Fruit fly (Drosophila melanogaster) ovary, adult (tissue): Measurements from ENCODE around the gene Trx2.

ENCODE experiments used
- CG17801 ChIP-seq: fragments of 200-800 bp; optimal IDR thresholded peaks from 2 replicates; lab custom pipeline; 2019; ENCODE audit warnings: missing biosample characterization, mild to moderate bottlenecking, missing genetic modification characterization, moderate library complexity; ENCODE audit not compliant: partially characterized antibody

The Trx2 gene

dm6 chr2L:9585942-9586341 is 27.0 kb upstream of the Trx2 start:
- TF ChIP-seq CG17801: no peak

dm6 chr2L:9589176-9589575 is 23.8 kb upstream of the Trx2 start, which contains the start of gene CG3841:
Gene CG3841 (plus strand): TSS chr2L:9589476.
- no peak for TF ChIP-seq CG17801

DNA sequence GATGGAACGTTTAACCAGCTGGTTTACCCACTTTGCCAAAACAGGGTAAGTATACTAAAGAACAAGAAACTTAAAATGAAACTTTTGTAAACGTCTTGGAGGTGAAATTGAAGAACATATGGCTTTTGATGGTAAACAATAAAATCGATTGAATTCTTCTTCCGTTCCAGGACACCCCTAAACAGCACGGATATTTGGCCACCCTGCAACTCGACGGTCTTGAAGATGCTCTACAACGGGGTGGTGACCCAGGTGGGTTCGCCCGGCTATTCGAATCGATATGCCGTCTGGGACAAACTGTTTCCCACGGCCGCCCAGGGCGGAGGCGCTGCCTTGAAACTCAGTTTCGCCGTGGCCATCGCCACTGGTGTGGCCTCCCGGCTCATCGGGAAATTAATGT is 21.8 kb upstream of the Trx2 start:
- TF ChIP-seq CG17801: no peak

- no peak for TF ChIP-seq CG17801
Measured at dm6 chr2L:9594625-9595300, 18.2 kb upstream of the Trx2 start.

- no peak for TF ChIP-seq CG17801
Measured at dm6 chr2L:9598390-9598789, 14.6 kb upstream of the Trx2 start.

DNA sequence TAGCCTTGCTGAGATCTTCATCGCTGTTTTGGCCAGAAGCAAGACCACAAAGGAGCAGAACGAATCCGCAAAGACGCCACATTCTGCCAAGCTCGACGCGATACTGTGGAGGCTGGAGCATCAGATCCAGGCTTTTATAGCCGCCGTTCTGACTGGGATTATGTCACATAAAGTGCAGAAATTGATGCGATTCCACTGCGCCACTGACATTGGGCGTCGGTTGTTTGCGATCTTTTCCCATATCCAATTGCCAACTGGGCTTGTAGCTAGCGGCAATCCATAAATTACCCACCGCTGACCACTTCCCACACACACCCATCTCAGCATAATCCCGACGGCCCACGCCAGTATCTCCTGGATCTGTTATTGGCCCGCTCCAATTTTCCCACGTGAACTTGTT is 12.2 kb upstream of the Trx2 start, which contains the start of gene CG4382:
Gene CG4382, minus strand, starts transcription at position 101 of the 400 bp plus-strand sequence.
- no peak for TF ChIP-seq CG17801

DNA sequence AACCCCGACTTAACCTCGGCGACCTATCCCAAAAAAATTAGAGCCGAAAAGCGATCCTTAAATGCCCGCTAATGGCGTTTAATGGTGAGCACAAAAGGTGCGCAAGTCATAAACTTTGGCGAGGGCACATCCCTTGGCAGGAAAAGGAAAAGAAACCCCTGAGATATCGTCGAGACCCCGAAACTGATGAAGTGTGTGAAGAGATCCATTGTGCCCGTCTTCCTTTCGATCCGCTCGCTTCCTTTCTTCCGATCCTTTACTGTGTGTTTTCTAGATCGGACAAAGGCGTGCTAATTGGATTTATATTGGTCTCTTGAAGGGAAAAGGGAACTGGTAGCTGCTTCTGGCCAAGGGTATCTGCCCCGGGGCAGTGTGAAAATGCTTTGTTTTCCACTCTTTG is 11.7 kb upstream of the Trx2 start:
- no peak for TF ChIP-seq CG17801

- no peak for TF ChIP-seq CG17801
Measured at dm6 chr2L:9602103-9602502, 10.9 kb upstream of the Trx2 start.

DNA sequence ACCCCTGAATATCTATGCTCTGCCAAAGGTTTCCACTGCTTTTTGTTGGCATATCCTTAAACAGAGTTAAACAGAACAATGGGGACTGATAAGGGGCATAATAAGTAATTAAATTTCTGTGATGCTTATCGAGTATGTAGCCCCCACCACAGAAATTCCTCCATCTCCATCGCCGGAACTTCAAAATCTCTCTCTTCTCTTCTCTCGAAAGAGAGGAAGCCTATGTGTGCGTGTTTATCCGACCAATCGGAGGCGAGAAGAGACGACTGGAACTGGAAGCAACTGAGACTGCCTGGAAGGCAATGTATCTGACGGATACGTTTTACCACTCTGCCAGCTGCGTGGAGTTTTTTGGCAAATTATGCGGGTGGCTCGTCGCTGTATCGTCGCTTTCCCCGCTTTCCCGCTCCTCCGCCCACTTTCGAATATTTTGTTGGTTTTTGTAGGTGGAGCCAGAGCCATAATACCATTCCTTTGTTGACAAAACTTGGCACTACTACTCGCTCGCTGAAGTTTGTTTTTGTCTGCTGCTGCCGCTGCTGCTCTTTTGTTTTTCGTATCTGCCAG is 4.9 kb upstream of the Trx2 start, which contains the start of gene gcm2:
Gene gcm2, plus strand, starts transcription at position 566 of the 567 bp plus-strand sequence.
- no peak for TF ChIP-seq CG17801

DNA sequence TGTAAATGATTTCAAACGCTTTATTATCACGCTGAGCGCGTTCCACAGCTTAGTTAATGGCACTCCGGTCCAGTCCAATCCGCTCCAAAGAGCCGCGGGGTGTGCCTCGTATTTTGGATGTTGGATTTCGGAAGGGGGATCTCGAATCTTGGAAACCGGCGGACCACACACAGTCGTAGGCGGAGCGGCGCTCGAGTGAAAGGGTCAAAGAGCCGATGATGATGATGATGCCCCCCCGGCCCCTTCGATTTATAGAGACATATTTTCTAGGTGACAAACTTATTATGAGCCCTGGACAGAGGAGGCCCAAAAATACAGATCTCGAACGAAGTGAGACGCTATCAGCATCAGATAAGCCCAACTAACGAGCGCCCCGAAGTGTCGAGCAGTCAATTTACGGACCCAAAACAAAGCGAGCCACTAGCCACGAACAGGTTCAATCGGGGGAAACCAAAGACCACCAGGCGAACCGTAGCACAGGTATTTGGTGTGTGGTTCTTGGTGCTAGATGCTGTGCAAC is 3.6 kb upstream of the Trx2 start:
- TF ChIP-seq CG17801: no peak

DNA sequence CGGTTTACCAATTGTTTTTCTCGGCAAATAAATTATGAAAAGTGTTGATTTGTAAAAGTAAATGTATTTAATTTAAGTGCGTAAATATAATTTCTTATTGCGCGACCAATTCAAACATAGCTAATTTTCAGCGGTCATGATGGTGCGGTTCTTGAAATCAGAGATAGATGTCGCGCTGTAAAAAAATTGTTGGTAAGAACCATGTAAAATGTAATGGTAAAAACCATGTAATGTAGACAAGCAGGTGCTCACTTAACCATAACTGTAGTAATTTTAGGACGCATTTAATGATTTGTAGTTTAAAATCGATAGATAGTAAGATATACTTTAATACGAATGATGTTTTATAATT is 336 bp upstream of the Trx2 start:
- no peak for TF ChIP-seq CG17801

DNA sequence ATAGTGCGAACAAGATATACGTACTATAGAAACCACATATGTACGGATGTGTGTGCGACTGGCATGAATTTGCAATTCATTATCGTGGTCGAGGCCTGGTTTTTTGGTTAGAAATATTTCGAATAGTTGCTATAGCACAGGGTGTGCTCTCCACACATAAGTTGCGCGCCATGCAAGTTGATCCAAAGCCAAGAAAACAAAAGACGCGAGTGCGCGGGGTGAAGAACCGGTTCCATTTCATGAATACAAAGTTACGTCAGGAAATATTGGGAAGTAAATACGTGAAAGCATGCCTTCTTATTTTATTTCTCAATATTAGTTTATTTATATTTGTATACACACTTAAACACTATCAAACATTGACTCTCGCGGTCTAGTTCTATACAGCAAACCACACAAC is 956 bp downstream of the Trx2 start:
- TF ChIP-seq CG17801: no peak

DNA sequence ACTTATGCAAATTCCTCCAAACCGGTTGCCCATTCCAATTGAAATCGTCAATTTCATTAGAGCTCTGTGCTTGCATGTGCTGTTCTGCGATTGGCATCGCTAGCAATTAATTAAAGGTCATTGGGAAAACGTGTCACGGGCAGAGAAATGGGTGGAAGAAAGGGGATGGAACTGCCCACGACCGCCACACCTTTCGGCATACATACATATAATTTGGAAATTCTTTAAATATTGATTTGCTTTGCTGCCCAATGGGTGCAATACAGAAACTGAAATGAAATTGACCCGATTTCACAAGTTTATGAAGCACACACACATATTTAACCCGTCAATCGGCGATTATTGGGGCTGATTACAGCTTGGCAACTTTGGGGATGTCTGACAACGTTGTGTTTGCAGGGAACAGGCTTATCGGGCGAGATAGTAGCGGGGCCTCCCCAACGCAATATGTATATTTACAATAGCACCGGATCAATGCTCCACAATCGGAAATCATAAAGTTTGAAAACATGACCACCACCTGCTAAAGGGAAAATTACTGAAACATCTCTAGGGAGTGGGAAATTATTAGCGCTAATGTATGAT is 1.8 kb downstream of the Trx2 start:
- TF ChIP-seq CG17801: no peak

DNA sequence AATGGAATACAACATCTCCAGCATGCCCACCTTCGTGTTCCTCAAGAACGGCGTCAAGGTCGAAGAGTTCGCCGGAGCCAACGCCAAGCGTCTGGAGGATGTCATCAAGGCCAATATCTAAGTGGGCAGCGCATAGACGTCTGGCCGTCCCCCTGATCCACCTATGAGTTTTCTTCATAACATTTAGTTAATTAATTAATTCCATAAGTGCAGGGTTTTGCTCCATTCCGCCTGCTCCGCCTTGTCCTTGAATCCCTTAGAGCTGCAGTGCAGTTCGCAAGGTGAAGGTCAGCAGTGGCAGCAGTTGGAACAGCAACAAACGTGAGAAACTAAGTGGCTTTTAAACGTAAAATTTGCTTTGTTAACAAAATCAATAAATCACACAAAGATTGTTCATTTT is 2.6 kb downstream of the Trx2 start:
- TF ChIP-seq CG17801: no peak

dm6 chr2L:9615983-9616519 is 3.1 kb downstream of the Trx2 start, which contains the start of gene GlcAT-S:
Gene GlcAT-S (plus strand): TSS chr2L:9616469.
- TF ChIP-seq CG17801: no peak

dm6 chr2L:9616654-9617053 is 3.7 kb downstream of the Trx2 start:
- TF ChIP-seq CG17801: peak; percentile 7

dm6 chr2L:9617908-9618307 is 4.9 kb downstream of the Trx2 start:
- peak; percentile 29 for TF ChIP-seq CG17801

DNA sequence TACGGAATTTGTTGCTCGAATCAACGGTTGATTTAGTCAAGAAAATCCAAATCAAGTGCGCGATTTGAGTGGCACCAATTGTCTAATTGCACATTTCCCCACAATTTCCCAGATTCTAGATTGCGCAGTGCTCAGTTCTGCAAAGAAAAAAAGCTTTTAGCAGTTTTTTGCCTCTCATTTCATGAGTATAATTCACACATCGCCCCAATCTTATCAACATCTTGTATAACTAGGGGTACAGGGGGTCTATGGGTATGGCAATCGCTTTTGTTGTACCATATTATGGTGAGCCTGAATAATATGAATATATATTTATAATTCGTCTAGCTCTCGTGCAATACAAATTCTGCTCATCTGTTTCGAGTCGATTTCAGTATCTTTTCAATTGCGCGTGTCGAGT is 5.9 kb downstream of the Trx2 start:
- no peak for TF ChIP-seq CG17801
